Worm (Caenorhabditis elegans) whole organism, L2 larva: Measurements from ENCODE around the gene nspg-6.

Experiments
- C34F6.9 ChIP-seq: fragments of 150-350 bp; optimal IDR thresholded peaks from 2 replicates; lab custom pipeline; 2014; ENCODE audit warnings: missing biosample characterization, missing genetic modification characterization
- F13H6.1 ChIP-seq: sonication (generic microtip); optimal IDR thresholded peaks from 2 replicates; lab custom pipeline; 2016; ENCODE audit warnings: missing genetic modification characterization, missing compliant biosample characterization
- R02D3.7 ChIP-seq: fragments of 150-350 bp; optimal IDR thresholded peaks from 2 replicates; lab custom pipeline; 2014; ENCODE audit warnings: missing biosample characterization, missing genetic modification characterization
- Y55F3AM.14 ChIP-seq: fragments of 200-800 bp; sonication (Bioruptor generic); optimal IDR thresholded peaks from 2 replicates; lab custom pipeline; 2018; ENCODE audit warnings: mild to moderate bottlenecking, missing genetic modification characterization, missing compliant biosample characterization
- ZK546.5 ChIP-seq: sonication (generic microtip); optimal IDR thresholded peaks from 2 replicates; lab custom pipeline; 2017; ENCODE audit warnings: missing biosample characterization, missing genetic modification characterization
- alr-1 ChIP-seq: fragments of 150-350 bp; optimal IDR thresholded peaks from 2 replicates; lab custom pipeline; 2014; ENCODE audit warnings: missing biosample characterization, missing genetic modification characterization
- aly-2 ChIP-seq: fragments of 150-350 bp; optimal IDR thresholded peaks from 2 replicates; lab custom pipeline; 2014; ENCODE audit warnings: missing biosample characterization, missing genetic modification characterization
- ama-1 ChIP-seq: fragments of 150-350 bp; optimal IDR thresholded peaks from 2 replicates; lab custom pipeline; 2018; ENCODE audit warnings: inconsistent platforms
- blmp-1 ChIP-seq: sonication (generic microtip); optimal IDR thresholded peaks from 2 replicates; lab custom pipeline; 2017; ENCODE audit warnings: missing genetic modification characterization, mild to moderate bottlenecking, missing compliant biosample characterization, antibody characterized with exemption, moderate library complexity; ENCODE audit not compliant: insufficient read depth
- ceh-16 ChIP-seq: fragments of 150-350 bp; optimal IDR thresholded peaks from 2 replicates; lab custom pipeline; 2014; ENCODE audit warnings: missing biosample characterization, missing genetic modification characterization
- ceh-82 ChIP-seq: fragments of 150-350 bp; optimal IDR thresholded peaks from 2 replicates; lab custom pipeline; 2014; ENCODE audit warnings: missing biosample characterization, missing genetic modification characterization
- crh-2 ChIP-seq: sonication (generic microtip); optimal IDR thresholded peaks from 2 replicates; lab custom pipeline; 2017; ENCODE audit warnings: missing biosample characterization, missing genetic modification characterization
- dmd-4 ChIP-seq: sonication (generic microtip); optimal IDR thresholded peaks from 2 replicates; lab custom pipeline; 2017; ENCODE audit warnings: missing biosample characterization, missing genetic modification characterization
- egl-27 ChIP-seq: sonication (generic microtip); optimal IDR thresholded peaks from 3 replicates; lab custom pipeline; 2017; ENCODE audit warnings: missing biosample characterization, missing genetic modification reagents, missing genetic modification characterization
- elt-1 ChIP-seq: fragments of 150-350 bp; optimal IDR thresholded peaks from 2 replicates; lab custom pipeline; 2014; ENCODE audit warnings: missing biosample characterization, missing genetic modification characterization
- elt-3 ChIP-seq: sonication (generic microtip); optimal IDR thresholded peaks from 2 replicates; lab custom pipeline; 2017; ENCODE audit warnings: missing biosample characterization, missing genetic modification characterization
- fos-1 ChIP-seq: fragments of 150-350 bp; optimal IDR thresholded peaks from 2 replicates; lab custom pipeline; 2014; ENCODE audit warnings: missing biosample characterization, missing genetic modification characterization
- gmeb-1 ChIP-seq: fragments of 150-350 bp; optimal IDR thresholded peaks from 2 replicates; lab custom pipeline; 2014; ENCODE audit warnings: missing biosample characterization, missing genetic modification characterization
- lin-11 ChIP-seq: fragments of 150-350 bp; sonication (generic microtip); optimal IDR thresholded peaks from 2 replicates; lab custom pipeline; 2014; ENCODE audit warnings: missing biosample characterization, missing genetic modification characterization, inconsistent platforms, mixed read lengths
- lin-13 ChIP-seq: fragments of 150-350 bp; optimal IDR thresholded peaks from 2 replicates; lab custom pipeline; 2014; ENCODE audit warnings: missing biosample characterization, missing genetic modification reagents, missing genetic modification characterization
- lin-39 ChIP-seq: fragments of 150-350 bp; optimal IDR thresholded peaks from 2 replicates; lab custom pipeline; 2014; ENCODE audit warnings: missing biosample characterization, missing genetic modification reagents, missing genetic modification characterization
- lsy-2 ChIP-seq, 2 experiments: fragments of 150-350 bp in 1 of 2; sonication (generic microtip) in 1 of 2; optimal IDR thresholded peaks; 2 replicates each; lab custom pipeline; 2014 to 2017; ENCODE audit warnings: missing biosample characterization in 2 of 2, missing genetic modification characterization in 2 of 2
- mab-5 ChIP-seq: fragments of 150-350 bp; optimal IDR thresholded peaks from 2 replicates; lab custom pipeline; 2014; ENCODE audit warnings: missing biosample characterization, missing genetic modification characterization
- mbf-1 ChIP-seq: sonication (generic microtip); optimal IDR thresholded peaks from 2 replicates; lab custom pipeline; 2017; ENCODE audit warnings: missing biosample characterization, missing genetic modification characterization
- mdl-1 ChIP-seq, 2 experiments: fragments of 150-350 bp in 1 of 2; sonication (generic microtip) in 1 of 2; optimal IDR thresholded peaks; 2 replicates each; lab custom pipeline; 2017; ENCODE audit warnings: missing biosample characterization in 2 of 2, missing genetic modification characterization in 2 of 2
- nhr-10 ChIP-seq: sonication (generic microtip); optimal IDR thresholded peaks from 2 replicates; lab custom pipeline; 2017; ENCODE audit warnings: missing biosample characterization, missing genetic modification characterization
- nhr-11 ChIP-seq: fragments of 150-350 bp; optimal IDR thresholded peaks from 2 replicates; lab custom pipeline; 2014; ENCODE audit warnings: missing biosample characterization, missing genetic modification characterization
- nhr-12 ChIP-seq: fragments of 150-350 bp; optimal IDR thresholded peaks from 2 replicates; lab custom pipeline; 2014; ENCODE audit warnings: missing biosample characterization, missing genetic modification characterization
- nhr-129 ChIP-seq: fragments of 150-350 bp; optimal IDR thresholded peaks from 2 replicates; lab custom pipeline; 2014; ENCODE audit warnings: missing biosample characterization, missing genetic modification characterization
- nhr-21 ChIP-seq: fragments of 150-350 bp; optimal IDR thresholded peaks from 2 replicates; lab custom pipeline; 2014; ENCODE audit warnings: missing biosample characterization, missing genetic modification characterization
- nhr-23 ChIP-seq: fragments of 150-350 bp; optimal IDR thresholded peaks from 2 replicates; lab custom pipeline; 2014; ENCODE audit warnings: missing biosample characterization, missing genetic modification reagents, missing genetic modification characterization
- nhr-237 ChIP-seq: fragments of 150-350 bp; optimal IDR thresholded peaks from 2 replicates; lab custom pipeline; 2014; ENCODE audit warnings: missing biosample characterization, missing genetic modification characterization
- nhr-25 ChIP-seq: fragments of 150-350 bp; sonication (generic microtip); optimal IDR thresholded peaks from 3 replicates; lab custom pipeline; 2014; ENCODE audit warnings: missing biosample characterization, missing genetic modification characterization
- nhr-6 ChIP-seq: fragments of 150-350 bp; optimal IDR thresholded peaks from 2 replicates; lab custom pipeline; 2014; ENCODE audit warnings: missing biosample characterization, missing genetic modification characterization
- nhr-77 ChIP-seq: fragments of 150-350 bp; optimal IDR thresholded peaks from 2 replicates; lab custom pipeline; 2014; ENCODE audit warnings: missing biosample characterization, missing genetic modification characterization
- peb-1 ChIP-seq: fragments of 150-350 bp; optimal IDR thresholded peaks from 2 replicates; lab custom pipeline; 2014; ENCODE audit warnings: missing biosample characterization, missing genetic modification characterization
- sem-4 ChIP-seq: fragments of 150-350 bp; optimal IDR thresholded peaks from 2 replicates; lab custom pipeline; 2014; ENCODE audit warnings: missing biosample characterization, missing genetic modification reagents, missing genetic modification characterization
- skn-1 ChIP-seq: sonication (generic microtip); optimal IDR thresholded peaks from 2 replicates; lab custom pipeline; 2017; ENCODE audit warnings: missing biosample characterization, missing genetic modification characterization
- sma-3 ChIP-seq: sonication (generic microtip); optimal IDR thresholded peaks from 2 replicates; lab custom pipeline; 2016; ENCODE audit warnings: missing genetic modification reagents, missing genetic modification characterization, missing compliant biosample characterization
- sma-9 ChIP-seq, 2 experiments: fragments of 150-350 bp in 1 of 2; sonication (generic microtip) in 1 of 2; optimal IDR thresholded peaks; 2 replicates each; lab custom pipeline; 2014 to 2016; ENCODE audit warnings: missing genetic modification characterization in 2 of 2, mild to moderate bottlenecking in 1 of 2, missing biosample characterization in 1 of 2, missing compliant biosample characterization in 1 of 2, missing genetic modification reagents in 1 of 2, moderate library complexity in 1 of 2
- snpc-4 ChIP-seq: fragments of 150-350 bp; optimal IDR thresholded peaks from 2 replicates; lab custom pipeline; 2014; ENCODE audit warnings: missing biosample characterization, missing genetic modification characterization
- unc-39 ChIP-seq: fragments of 150-350 bp; optimal IDR thresholded peaks from 2 replicates; lab custom pipeline; 2014; ENCODE audit warnings: missing biosample characterization, missing genetic modification characterization
- unc-55 ChIP-seq: fragments of 150-350 bp; sonication (generic microtip); optimal IDR thresholded peaks from 3 replicates; lab custom pipeline; 2014; ENCODE audit warnings: missing biosample characterization, missing genetic modification reagents, missing genetic modification characterization
- unc-62 ChIP-seq: fragments of 150-350 bp; optimal IDR thresholded peaks from 2 replicates; lab custom pipeline; 2014; ENCODE audit warnings: missing biosample characterization, missing genetic modification reagents, missing genetic modification characterization
- zag-1 ChIP-seq: fragments of 150-350 bp; optimal IDR thresholded peaks from 2 replicates; lab custom pipeline; 2014; ENCODE audit warnings: missing biosample characterization, missing genetic modification characterization
- ztf-1 ChIP-seq: fragments of 200-800 bp; sonication (Bioruptor generic); conservative IDR thresholded peaks from 2 replicates; pipeline ENCODE4 v1.3.6; 2022; ENCODE audit warnings: missing genetic modification characterization, missing compliant biosample characterization
- ztf-11 ChIP-seq: sonication (generic microtip); optimal IDR thresholded peaks from 2 replicates; lab custom pipeline; 2017; ENCODE audit warnings: missing biosample characterization, missing genetic modification characterization
- ztf-4 ChIP-seq: fragments of 150-350 bp; optimal IDR thresholded peaks from 2 replicates; lab custom pipeline; 2014; ENCODE audit warnings: missing biosample characterization, missing genetic modification characterization

nspg-6 gene

DNA sequence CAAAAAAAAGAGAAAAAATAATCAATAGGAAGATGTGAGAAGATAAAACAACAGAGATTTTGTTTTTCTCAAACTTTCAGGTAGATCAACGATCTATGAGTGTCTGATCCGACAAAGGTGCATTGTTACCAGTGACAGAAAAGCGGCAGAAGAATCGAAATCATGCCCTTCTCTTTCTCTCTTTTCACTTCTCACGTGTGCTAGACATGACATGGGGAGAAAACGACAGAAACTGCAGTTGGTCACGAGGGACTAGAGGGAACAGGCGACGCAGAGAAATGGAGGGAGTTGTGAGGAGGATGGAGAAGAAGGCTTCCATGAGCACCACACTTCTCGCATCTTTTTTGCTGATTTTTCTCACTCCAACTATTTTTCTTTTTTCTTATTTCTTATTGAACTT lies 20.4 kb upstream of the nspg-6 start, which contains the start of gene F56C9.10:
F56C9.10 (minus strand) TSS at position 97 of the 400 bp plus-strand sequence.
- peak; percentile 72 for TF ChIP-seq unc-55 (GFP tag; lab: Kevin White, UChicago)
- TF ChIP-seq lin-13 (GFP tag; lab: Kevin White, UChicago) = peak; percentile 77
- TF ChIP-seq sem-4 = peak; percentile 83
- TF ChIP-seq unc-62 = peak; percentile 52
- TF ChIP-seq R02D3.7 = no peak
- TF ChIP-seq nhr-23 (tag; lab: Kevin White, UChicago) = no peak
- TF ChIP-seq ztf-1 (GFP tag; lab: Robert Waterston, UW) = no peak
- no peak for TF ChIP-seq nhr-11
- TF ChIP-seq nhr-237 (tag; lab: Kevin White, UChicago) = no peak
- peak; percentile 98 for TF ChIP-seq C34F6.9
- TF ChIP-seq mbf-1 (tag; lab: Kevin White, UChicago) = no peak
- peak; percentile 77 for TF ChIP-seq lin-11 (tag; lab: Kevin White, UChicago)
- TF ChIP-seq nhr-12 (tag; lab: Kevin White, UChicago) = no peak
- TF ChIP-seq alr-1 (tag; lab: Kevin White, UChicago) = no peak
- TF ChIP-seq nhr-25 = peak; percentile 92
- TF ChIP-seq nhr-10 (tag; lab: Kevin White, UChicago) = no peak
- TF ChIP-seq ztf-11 (tag; lab: Kevin White, UChicago) = no peak
- peak; percentile 88 for TF ChIP-seq sma-3 (GFP tag; lab: Kevin White, UChicago)
- peak; percentile 85 for TF ChIP-seq F13H6.1
- no peak for TF ChIP-seq dmd-4 (tag; lab: Kevin White, UChicago)
- TF ChIP-seq crh-2 (tag; lab: Kevin White, UChicago) = peak; percentile 91
- TF ChIP-seq zag-1 (tag; lab: Kevin White, UChicago) = peak; percentile 84
- TF ChIP-seq nhr-6 (tag; lab: Kevin White, UChicago) = peak; percentile 54
- peak; percentile 1 for TF ChIP-seq skn-1 (tag; lab: Kevin White, UChicago)
- TF ChIP-seq ztf-4 (tag; lab: Kevin White, UChicago) = peak; percentile 92
- peak; percentile 86 for TF ChIP-seq fos-1 (tag; lab: Kevin White, UChicago)
- no peak for TF ChIP-seq nhr-77 (tag; lab: Kevin White, UChicago)
- peak; percentile 30 for TF ChIP-seq snpc-4 (tag; lab: Kevin White, UChicago)
- no peak for TF ChIP-seq unc-39
- no peak for TF ChIP-seq ceh-16 (tag; lab: Kevin White, UChicago)
- peak; percentile 35 for TF ChIP-seq mab-5 (tag; lab: Kevin White, UChicago)
- TF ChIP-seq nhr-21 (tag; lab: Kevin White, UChicago) = peak; percentile 90
- TF ChIP-seq aly-2 (tag; lab: Kevin White, UChicago) = no peak
- TF ChIP-seq nhr-129 (tag; lab: Kevin White, UChicago) = peak; percentile 98
- TF ChIP-seq lin-39 (tag; lab: Kevin White, UChicago) = no peak
- no peak for TF ChIP-seq peb-1 (tag; lab: Kevin White, UChicago)
- peak; percentile 89 for TF ChIP-seq sma-9 (GFP tag; optimal IDR thresholded peaks at IDR 0.05; lab: Kevin White, UChicago)
- no peak for TF ChIP-seq sma-9 (tag; optimal IDR thresholded peaks at IDR 0.05; lab: Kevin White, UChicago)
- no peak for TF ChIP-seq ceh-82 (tag; lab: Kevin White, UChicago)
- TF ChIP-seq blmp-1 = peak; percentile 99
- TF ChIP-seq lsy-2 (tag; optimal IDR thresholded peaks at IDR 0.05; lab: Kevin White, UChicago) = peak; percentile 39 to 93
- peak; percentile 63 for TF ChIP-seq Y55F3AM.14 (GFP tag; lab: Kevin White, UChicago)
- TF ChIP-seq ama-1 (lab: Kevin White, UChicago) = peak; percentile 66
- TF ChIP-seq elt-3 (tag; lab: Kevin White, UChicago) = no peak
- peak; percentile 90 to 95 for TF ChIP-seq mdl-1 (tag; optimal IDR thresholded peaks at IDR 0.05; lab: Kevin White, UChicago)
- TF ChIP-seq gmeb-1 (tag; lab: Kevin White, UChicago) = peak; percentile 79
- TF ChIP-seq ZK546.5 (tag; lab: Kevin White, UChicago) = peak; percentile 54
- TF ChIP-seq egl-27 (tag; lab: Kevin White, UChicago) = peak; percentile 63
- TF ChIP-seq elt-1 (tag; lab: Kevin White, UChicago) = no peak
